Fruit fly (Drosophila melanogaster): ENCODE results near the gene CG14411.
A peak's percentile ranks its signal among the peaks of the same experiment; 100 is the strongest.

Gene CG14411

DNA sequence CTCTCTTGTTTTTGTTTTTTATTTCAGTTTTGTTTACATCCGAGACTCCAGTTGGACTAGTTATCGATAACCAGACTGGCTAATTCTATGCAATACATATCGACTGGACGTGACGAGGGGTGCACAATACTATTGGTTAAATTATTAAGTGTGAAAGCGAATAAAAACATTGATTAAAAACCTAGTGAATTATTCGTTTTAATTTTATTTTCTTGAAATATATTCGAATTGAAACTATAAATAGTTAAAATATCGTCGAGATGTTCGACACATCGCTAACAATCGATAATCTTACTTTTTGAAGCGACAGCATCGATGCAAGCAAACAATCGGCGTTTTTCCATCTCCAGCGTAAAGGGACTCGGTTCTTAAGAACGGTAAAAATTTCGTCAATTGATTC is 6.6 kb downstream of the CG14411 start, which contains the start of the genes CG32590 and Flo2 (continued):
- TF ChIP-seq CG42726 (GFP tag; IDR thresholded peaks at IDR 0.05; ENCODE audit: partially characterized antibody) (peak; percentile 79; the same call in 1 of the 2 replicates), CG14441 (GFP tag; IDR thresholded peaks at IDR 0.05) (peak; percentile 77), slou (GFP tag; optimal IDR thresholded peaks at IDR 0.05) (peak; percentile 56), CG2678 (tag; optimal IDR thresholded peaks at IDR 0.05) (peak; percentile 60), MBD-R2 (GFP tag; IDR thresholded peaks at IDR 0.05) (peak; percentile 75), CG13424 (tag; optimal IDR thresholded peaks at IDR 0.05) (peak; percentile 75), CG30020 (tag; optimal IDR thresholded peaks at IDR 0.05) (peak; percentile 60), ash1 (GFP tag; optimal IDR thresholded peaks at IDR 0.05) (no peak), chinmo (GFP tag; IDR thresholded peaks at IDR 0.05; ENCODE audit: partially characterized antibody) (peak; percentile 96), Camta (GFP tag; optimal IDR thresholded peaks at IDR 0.05) (peak; percentile 70), phol (tag; optimal IDR thresholded peaks at IDR 0.05) (peak; percentile 75), CG10366 (GFP tag; IDR thresholded peaks at IDR 0.05) (peak; percentile 69), CG7928 (GFP tag; optimal IDR thresholded peaks at IDR 0.05) (peak; percentile 86), Sox100B (GFP tag; optimal IDR thresholded peaks at IDR 0.05) (peak; percentile 10), CG9727 (GFP tag; optimal IDR thresholded peaks at IDR 0.05) (peak; percentile 72), Hand (GFP tag; optimal IDR thresholded peaks at IDR 0.05) (no peak), D19B (GFP tag; optimal IDR thresholded peaks at IDR 0.05) (no peak), kah (GFP tag; optimal IDR thresholded peaks at IDR 0.05) (no peak), Deaf1 (tag; optimal IDR thresholded peaks at IDR 0.05) (peak; percentile 52), Ets65A (GFP tag) (peak; percentile 97), CG8089 (GFP tag; optimal IDR thresholded peaks at IDR 0.05) (peak; percentile 21), CG34376 (GFP tag; optimal IDR thresholded peaks at IDR 0.05) (peak; percentile 13), dm (GFP tag; optimal IDR thresholded peaks at IDR 0.05) (peak; percentile 33), CG18262 (tag; optimal IDR thresholded peaks at IDR 0.05) (peak; percentile 62), Dfd (GFP tag; optimal IDR thresholded peaks at IDR 0.05) (no peak), ara (GFP tag; IDR thresholded peaks at IDR 0.05) (peak; percentile 82), Taf1 (GFP tag; IDR thresholded peaks at IDR 0.05) (peak; percentile 55), inv (GFP tag; IDR thresholded peaks at IDR 0.05; ENCODE audit: partially characterized antibody) (peak; percentile 95), fd64A (GFP tag; optimal IDR thresholded peaks at IDR 0.05) (no peak), danr (GFP tag; IDR thresholded peaks at IDR 0.05) (peak; percentile 69), CG4282 (GFP tag; optimal IDR thresholded peaks at IDR 0.05) (peak; percentile 75), CG17361 (GFP tag; IDR thresholded peaks at IDR 0.05) (peak; percentile 55; the same call in 2 of the 3 replicates), stwl (tag; optimal IDR thresholded peaks at IDR 0.05) (peak; percentile 85), sqz (GFP tag; optimal IDR thresholded peaks at IDR 0.05) (no peak), org-1 (GFP tag; optimal IDR thresholded peaks at IDR 0.05) (no peak), usp (GFP tag; optimal IDR thresholded peaks at IDR 0.05) (no peak), toy (GFP tag; IDR thresholded peaks at IDR 0.05) (peak; percentile 43; the same call in 1 of the 2 replicates), az2 (GFP tag; optimal IDR thresholded peaks at IDR 0.05) (peak; percentile 71), h (optimal IDR thresholded peaks at IDR 0.05) (no peak), CG9797 (GFP tag; optimal IDR thresholded peaks at IDR 0.05) (no peak), twi (tag; optimal IDR thresholded peaks at IDR 0.05) (peak; percentile 25), CG6175 (GFP tag; IDR thresholded peaks at IDR 0.05) (peak; percentile 68; the same call in 2 of the 3 replicates), bab2 (GFP tag; optimal IDR thresholded peaks at IDR 0.05) (peak; percentile 54), Dip3 (GFP tag; optimal IDR thresholded peaks at IDR 0.05) (peak; percentile 76), cato (GFP tag; optimal IDR thresholded peaks at IDR 0.05; ENCODE audit: borderline replicate concordance) (peak; percentile 50), ind (GFP tag; optimal IDR thresholded peaks at IDR 0.05) (peak; percentile 79), CG16779 (GFP tag; IDR thresholded peaks at IDR 0.05) (no peak), slbo (GFP tag; IDR thresholded peaks at IDR 0.05) (peak; percentile 94), Rx (GFP tag; IDR thresholded peaks at IDR 0.05) (peak; percentile 28; the same call in 1 of the 2 replicates), fd102C (GFP tag; optimal IDR thresholded peaks at IDR 0.05) (no peak), CTCF (GFP tag; optimal IDR thresholded peaks at IDR 0.05) (no peak), Hr78 (GFP tag; optimal IDR thresholded peaks at IDR 0.05) (no peak)
